Fruit fly (Drosophila melanogaster) whole organism, adult: Measurements from ENCODE around the gene Ada1-2.
"Not testable (repeated sequence)": the region's sequence is repeated elsewhere in the genome, so short reads cannot be mapped to it uniquely, and the experiment has no call there.

ENCODE experiments used
- CG11617 ChIP-seq: fragments of 200-800 bp; sonication (Bioruptor generic); optimal IDR thresholded peaks from 2 replicates; lab custom pipeline; 2017; ENCODE audit warnings: mild to moderate bottlenecking, missing biosample characterization, missing genetic modification reagents, missing genetic modification characterization
- CG12768 ChIP-seq: fragments of 200-800 bp; sonication (Bioruptor generic); optimal IDR thresholded peaks from 2 replicates; lab custom pipeline; 2017; ENCODE audit warnings: missing biosample characterization, missing genetic modification characterization, mild to moderate bottlenecking, moderate library complexity, missing genetic modification reagents
- CG14711 ChIP-seq: fragments of 200-800 bp; sonication (Bioruptor generic); optimal IDR thresholded peaks from 2 replicates; lab custom pipeline; 2018; ENCODE audit warnings: missing biosample characterization, mild to moderate bottlenecking, missing genetic modification characterization, moderate library complexity
- CG1620 ChIP-seq: fragments of 200-800 bp; sonication (Bioruptor generic); optimal IDR thresholded peaks from 2 replicates; lab custom pipeline; 2016; ENCODE audit warnings: missing biosample characterization, missing genetic modification characterization
- CG33017 ChIP-seq: fragments of 200-800 bp; sonication (Bioruptor generic); optimal IDR thresholded peaks from 2 replicates; lab custom pipeline; 2018; ENCODE audit warnings: missing biosample characterization, mild to moderate bottlenecking, missing genetic modification characterization, moderate library complexity
- CG5204 ChIP-seq: fragments of 200-800 bp; sonication (Bioruptor generic); optimal IDR thresholded peaks from 2 replicates; lab custom pipeline; 2016; ENCODE audit warnings: missing biosample characterization, missing genetic modification characterization
- CG7045 ChIP-seq: fragments of 200-800 bp; sonication (Bioruptor generic); optimal IDR thresholded peaks from 2 replicates; lab custom pipeline; 2017; ENCODE audit warnings: missing biosample characterization, mild to moderate bottlenecking, missing genetic modification characterization
- CG7101 ChIP-seq: fragments of 200-800 bp; sonication (Bioruptor generic); optimal IDR thresholded peaks from 2 replicates; lab custom pipeline; 2018; ENCODE audit warnings: missing biosample characterization, mild to moderate bottlenecking, missing genetic modification characterization, moderate library complexity
- Clk ChIP-seq: fragments of 200-800 bp; sonication (Bioruptor generic); optimal IDR thresholded peaks from 2 replicates; lab custom pipeline; 2017; ENCODE audit warnings: missing biosample characterization, missing genetic modification characterization
- Crg-1 ChIP-seq: fragments of 200-800 bp; sonication (Bioruptor generic); optimal IDR thresholded peaks from 2 replicates; lab custom pipeline; 2016; ENCODE audit warnings: missing biosample characterization, missing genetic modification characterization
- Hr96 ChIP-seq: fragments of 200-800 bp; sonication (Bioruptor generic); optimal IDR thresholded peaks from 2 replicates; lab custom pipeline; 2016; ENCODE audit warnings: missing biosample characterization, missing genetic modification characterization
- Mnt ChIP-seq: fragments of 200-800 bp; sonication (Bioruptor generic); optimal IDR thresholded peaks from 2 replicates; lab custom pipeline; 2016; ENCODE audit warnings: missing biosample characterization, mild to moderate bottlenecking, missing genetic modification characterization
- bab1 ChIP-seq: fragments of 200-800 bp; sonication (Bioruptor generic); optimal IDR thresholded peaks from 3 replicates; lab custom pipeline; 2019; ENCODE audit warnings: missing biosample characterization, mild to moderate bottlenecking, missing genetic modification characterization, moderate library complexity
- cic ChIP-seq: fragments of 200-800 bp; sonication (Bioruptor generic); optimal IDR thresholded peaks from 2 replicates; lab custom pipeline; 2017; ENCODE audit warnings: missing biosample characterization, mild to moderate bottlenecking, missing genetic modification characterization, moderate library complexity
- cnc ChIP-seq, 2 experiments: fragments of >200 bp; optimal IDR thresholded peaks; 2 replicates each; lab custom pipeline; 2017
- kay ChIP-seq: fragments of 200-800 bp; sonication (Bioruptor generic); peaks from one replicate; lab custom pipeline; 2016; ENCODE audit warnings: missing biosample characterization, missing genetic modification characterization, borderline replicate concordance
- ovo ChIP-seq: fragments of 200-800 bp; sonication (Bioruptor generic); optimal IDR thresholded peaks from 2 replicates; lab custom pipeline; 2016; ENCODE audit warnings: missing biosample characterization, missing genetic modification characterization
- pad ChIP-seq: fragments of 200-800 bp; sonication (Bioruptor generic); optimal IDR thresholded peaks from 3 replicates; lab custom pipeline; 2017; ENCODE audit warnings: missing biosample characterization, missing genetic modification characterization, mild to moderate bottlenecking, moderate library complexity, missing genetic modification reagents
- tj ChIP-seq: fragments of 200-800 bp; sonication (Bioruptor generic); optimal IDR thresholded peaks from 3 replicates; lab custom pipeline; 2017; ENCODE audit warnings: missing biosample characterization, mild to moderate bottlenecking, missing genetic modification characterization, moderate library complexity
- toe ChIP-seq: fragments of 200-800 bp; sonication (Bioruptor generic); optimal IDR thresholded peaks from 2 replicates; lab custom pipeline; 2016; ENCODE audit warnings: missing biosample characterization, missing genetic modification characterization

The Ada1-2 gene

dm6 chr2L:11999240-11999704, 6.6 kb downstream of the Ada1-2 start, which contains the start of the genes CG18787 and Nfs1:
CG18787 (minus strand) TSS chr2L:11999340.
Nfs1 (plus strand) TSS chr2L:11999654.
- not testable (repeated sequence) for TF ChIP-seq Mnt (GFP tag; lab: Kevin White, UChicago); Hr96 (GFP tag; lab: Kevin White, UChicago); CG7101 (tag; lab: Kevin White, UChicago)

- TF ChIP-seq Clk: no peak
- no peak for TF ChIP-seq CG7101 (tag; lab: Kevin White, UChicago)
- TF ChIP-seq CG12768 (GFP tag; lab: Kevin White, UChicago): peak; percentile 58
- TF ChIP-seq tj: peak; percentile 42
Measured at dm6 chr2L:12001132-12001531, 8.4 kb downstream of the Ada1-2 start.

dm6 chr2L:12002051-12002450, 9.3 kb downstream of the Ada1-2 start, which contains the start of gene Hacd1:
Hacd1 (minus strand) TSS chr2L:12002266.
- TF ChIP-seq tj: no peak
- peak; percentile 70 for TF ChIP-seq CG12768 (GFP tag; lab: Kevin White, UChicago)
- TF ChIP-seq CG5204 (GFP tag; lab: Kevin White, UChicago): no peak
- no peak for TF ChIP-seq CG14711
- no peak for TF ChIP-seq ovo (GFP tag; lab: Kevin White, UChicago)
- no peak for TF ChIP-seq CG7101 (tag; lab: Kevin White, UChicago)
- TF ChIP-seq pad (GFP tag; lab: Kevin White, UChicago): no peak
- TF ChIP-seq toe: no peak
- TF ChIP-seq CG33017: peak; percentile 17
- no peak for TF ChIP-seq Clk
- no peak for TF ChIP-seq Crg-1 (GFP tag; lab: Kevin White, UChicago)
- TF ChIP-seq Hr96 (GFP tag; lab: Kevin White, UChicago): no peak
- TF ChIP-seq CG11617 (GFP tag; lab: Kevin White, UChicago): no peak
- peak; percentile 69 for TF ChIP-seq cic (GFP tag; lab: Kevin White, UChicago)
- peak; percentile 41 for TF ChIP-seq CG7045 (GFP tag; lab: Kevin White, UChicago)
- TF ChIP-seq bab1 (GFP tag; lab: Kevin White, UChicago): peak; percentile 38
- peak; percentile 5 for TF ChIP-seq Mnt (GFP tag; lab: Kevin White, UChicago)
- no peak for TF ChIP-seq cnc (optimal IDR thresholded peaks at IDR 0.05; lab: Kevin White, UChicago)

- TF ChIP-seq kay (GFP tag; lab: Kevin White, UChicago) (no peak), toe (peak; percentile 17), ovo (GFP tag; lab: Kevin White, UChicago) (peak; percentile 62), CG1620 (GFP tag; lab: Kevin White, UChicago) (no peak), CG11617 (GFP tag; lab: Kevin White, UChicago) (peak; percentile 47), CG7101 (tag; lab: Kevin White, UChicago) (peak; percentile 16), Mnt (GFP tag; lab: Kevin White, UChicago) (peak; percentile 72), tj (peak; percentile 76), bab1 (GFP tag; lab: Kevin White, UChicago) (peak; percentile 48), CG33017 (peak; percentile 29), Crg-1 (GFP tag; lab: Kevin White, UChicago) (no peak), CG12768 (GFP tag; lab: Kevin White, UChicago) (peak; percentile 96), CG5204 (GFP tag; lab: Kevin White, UChicago) (peak; percentile 22), cic (GFP tag; lab: Kevin White, UChicago) (peak; percentile 97), cnc (optimal IDR thresholded peaks at IDR 0.05; lab: Kevin White, UChicago) (no peak), CG14711 (no peak), Clk (peak; percentile 18), Hr96 (GFP tag; lab: Kevin White, UChicago) (peak; percentile 55), CG7045 (GFP tag; lab: Kevin White, UChicago) (no peak), pad (GFP tag; lab: Kevin White, UChicago) (no peak)
Measured at dm6 chr2L:12002922-12003791, 10.5 kb downstream of the Ada1-2 start.

dm6 chr2L:12003792-12004210, 11.1 kb downstream of the Ada1-2 start:
- no peak for TF ChIP-seq toe
- TF ChIP-seq pad (GFP tag; lab: Kevin White, UChicago): peak; percentile 99
- TF ChIP-seq bab1 (GFP tag; lab: Kevin White, UChicago): peak; percentile 23
- TF ChIP-seq Mnt (GFP tag; lab: Kevin White, UChicago): no peak
- TF ChIP-seq tj: peak; percentile 16
- peak; percentile 17 for TF ChIP-seq Hr96 (GFP tag; lab: Kevin White, UChicago)

dm6 chr2L:12004211-12004979, 11.7 kb downstream of the Ada1-2 start:
- TF ChIP-seq Mnt (GFP tag; lab: Kevin White, UChicago) (no peak), pad (GFP tag; lab: Kevin White, UChicago) (no peak), cnc (optimal IDR thresholded peaks at IDR 0.05; lab: Kevin White, UChicago) (peak in 1 of 2 experiments; percentile 15), ovo (GFP tag; lab: Kevin White, UChicago) (no peak), CG12768 (GFP tag; lab: Kevin White, UChicago) (no peak), CG7101 (tag; lab: Kevin White, UChicago) (peak; percentile 15), CG33017 (peak; percentile 58), CG7045 (GFP tag; lab: Kevin White, UChicago) (no peak), CG11617 (GFP tag; lab: Kevin White, UChicago) (no peak), toe (peak; percentile 37), kay (GFP tag; lab: Kevin White, UChicago) (peak; percentile 94), CG1620 (GFP tag; lab: Kevin White, UChicago) (no peak), Crg-1 (GFP tag; lab: Kevin White, UChicago) (no peak), cic (GFP tag; lab: Kevin White, UChicago) (no peak), CG5204 (GFP tag; lab: Kevin White, UChicago) (peak; percentile 48), bab1 (GFP tag; lab: Kevin White, UChicago) (no peak), tj (no peak), Clk (no peak), CG14711 (peak; percentile 19), Hr96 (GFP tag; lab: Kevin White, UChicago) (no peak)
